Worm (Caenorhabditis elegans): Measurements from ENCODE around the gene srh-200.

Gene srh-200

DNA sequence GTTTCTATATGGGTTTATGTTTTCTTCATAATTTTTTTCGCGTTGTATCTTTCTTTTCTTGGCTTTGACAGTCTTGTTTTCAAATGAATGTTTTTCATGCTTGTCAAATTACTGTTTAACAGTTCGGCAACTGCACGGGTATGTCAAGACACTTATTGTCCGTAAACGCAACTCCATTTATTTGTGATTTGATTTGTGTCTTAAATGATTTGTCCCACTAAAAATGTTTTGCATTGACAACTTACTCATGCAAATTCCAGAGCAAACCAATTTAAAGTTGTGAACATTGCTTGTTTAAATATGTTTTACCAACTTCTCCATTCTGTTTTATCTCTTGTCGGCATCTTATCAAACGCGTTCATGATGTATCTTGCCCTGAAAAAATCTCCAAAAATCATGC is 21.7 kb downstream of the srh-200 start, which contains the start of gene srd-25:
Gene srd-25 (plus strand): TSS at position 301 of the 400 bp plus-strand sequence.
- TF ChIP-seq ztf-6 (GFP tag; IDR thresholded peaks at IDR 0.05), result no peak
- TF ChIP-seq hlh-12 (tag; optimal IDR thresholded peaks at IDR 0.05), result no peak
- TF ChIP-seq nhr-120 (GFP tag; IDR thresholded peaks at IDR 0.05), result no peak
- TF ChIP-seq sea-2 (GFP tag; IDR thresholded peaks at IDR 0.05), result no peak
- no peak for TF ChIP-seq F52B5.7 (tag; optimal IDR thresholded peaks at IDR 0.05)
- TF ChIP-seq tbx-9 (tag; optimal IDR thresholded peaks at IDR 0.05; ENCODE audit: borderline replicate concordance), result no peak
- TF ChIP-seq madf-10 (tag; optimal IDR thresholded peaks at IDR 0.05), result no peak
- no peak for TF ChIP-seq lin-54 (GFP tag; optimal IDR thresholded peaks at IDR 0.05)
- no peak for TF ChIP-seq egrh-3 (GFP tag; IDR thresholded peaks at IDR 0.05)

DNA sequence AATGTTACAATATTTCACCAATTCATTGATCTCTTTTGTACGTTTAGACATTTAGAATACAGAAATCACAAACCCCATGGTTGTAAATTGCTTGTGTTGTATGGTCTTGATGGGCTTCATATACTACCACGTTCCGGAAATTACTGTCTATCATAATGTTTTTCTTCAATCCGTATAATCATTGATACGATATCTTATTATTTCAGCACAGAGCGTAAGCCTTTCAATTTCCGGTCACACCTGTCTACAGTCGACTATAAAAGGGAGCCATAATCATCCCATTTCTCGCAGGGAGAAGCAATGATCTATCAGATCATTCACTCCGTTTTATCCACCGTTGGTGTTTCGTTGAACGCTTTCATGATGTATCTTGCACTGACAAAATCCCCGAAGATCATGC is 24.0 kb downstream of the srh-200 start, which contains the start of gene srd-30:
Gene srd-30 (plus strand): TSS at position 301 of the 400 bp plus-strand sequence.
- TF ChIP-seq aptf-2 (GFP tag; conservative IDR thresholded peaks at IDR 0.05), result no peak
- no peak for TF ChIP-seq mes-4 (tag; optimal IDR thresholded peaks at IDR 0.05)
- no peak for TF ChIP-seq C17E4.6 (GFP tag; IDR thresholded peaks at IDR 0.05)
- TF ChIP-seq snpc-3.4 (tag; optimal IDR thresholded peaks at IDR 0.05), result no peak
- TF ChIP-seq ztf-3 (GFP tag; optimal IDR thresholded peaks at IDR 0.05), result no peak
- TF ChIP-seq dpff-1 (tag; optimal IDR thresholded peaks at IDR 0.05), result no peak
- no peak for TF ChIP-seq efl-1 (GFP tag; optimal IDR thresholded peaks at IDR 0.05)

DNA sequence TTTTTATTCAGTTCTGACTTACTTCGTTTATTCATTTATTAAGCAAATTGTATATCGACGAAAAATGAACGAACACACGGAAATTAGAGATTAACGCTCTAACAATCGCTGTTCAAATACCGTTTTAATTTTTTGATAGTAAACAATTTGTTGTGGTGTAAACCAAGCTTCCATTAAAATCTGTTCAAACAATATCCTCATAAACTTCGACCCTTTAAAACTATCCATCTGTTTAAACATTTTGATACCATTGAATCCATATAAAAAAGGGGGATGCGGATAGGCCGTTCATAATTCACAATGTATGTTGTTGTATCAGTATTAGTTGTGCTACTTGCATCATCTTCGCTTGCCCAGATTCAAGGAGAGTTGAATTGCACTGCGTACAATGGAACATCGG is 26.9 kb downstream of the srh-200 start, which contains the start of gene F07C4.6:
Gene F07C4.6 (plus strand): TSS at position 301 of the 400 bp plus-strand sequence.
- TF ChIP-seq C17E4.6 (GFP tag; IDR thresholded peaks at IDR 0.05), result no peak
- no peak for TF ChIP-seq lir-1 (GFP tag; conservative IDR thresholded peaks at IDR 0.05)
- no peak for TF ChIP-seq tlf-1 (GFP tag; optimal IDR thresholded peaks at IDR 0.05)
- TF ChIP-seq attf-5 (GFP tag; optimal IDR thresholded peaks at IDR 0.05), result no peak
- no peak for TF ChIP-seq madf-8 (GFP tag; conservative IDR thresholded peaks at IDR 0.05)

DNA sequence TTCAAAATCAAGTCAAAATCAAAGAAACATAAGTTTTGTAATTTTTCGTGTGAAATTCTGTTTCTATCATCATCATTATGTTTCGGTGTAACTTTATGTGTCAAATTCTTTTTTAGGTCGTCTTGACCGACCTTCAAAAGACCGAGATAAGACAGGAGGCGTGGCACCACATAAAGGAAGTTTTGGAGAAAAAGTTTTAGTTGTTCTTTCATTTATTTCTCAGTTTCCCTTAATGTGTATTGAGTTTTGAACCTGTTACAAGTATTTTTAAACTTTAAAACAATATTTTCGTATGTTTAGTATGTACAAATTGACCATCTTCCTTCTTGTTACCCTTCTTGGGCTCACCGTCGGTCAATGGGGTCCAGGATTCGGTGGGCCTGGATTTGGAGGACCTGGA is 28.8 kb downstream of the srh-200 start, which contains the start of gene grsp-4:
Gene grsp-4 (plus strand): TSS at position 301 of the 400 bp plus-strand sequence.
- TF ChIP-seq lsl-1 (GFP tag; optimal IDR thresholded peaks at IDR 0.05), result no peak
- no peak for TF ChIP-seq hlh-26 (GFP tag; conservative IDR thresholded peaks at IDR 0.05)
- TF ChIP-seq cebp-2 (GFP tag; IDR thresholded peaks at IDR 0.05), result no peak
- TF ChIP-seq B0336.3 (GFP tag; IDR thresholded peaks at IDR 0.05), result no peak

DNA sequence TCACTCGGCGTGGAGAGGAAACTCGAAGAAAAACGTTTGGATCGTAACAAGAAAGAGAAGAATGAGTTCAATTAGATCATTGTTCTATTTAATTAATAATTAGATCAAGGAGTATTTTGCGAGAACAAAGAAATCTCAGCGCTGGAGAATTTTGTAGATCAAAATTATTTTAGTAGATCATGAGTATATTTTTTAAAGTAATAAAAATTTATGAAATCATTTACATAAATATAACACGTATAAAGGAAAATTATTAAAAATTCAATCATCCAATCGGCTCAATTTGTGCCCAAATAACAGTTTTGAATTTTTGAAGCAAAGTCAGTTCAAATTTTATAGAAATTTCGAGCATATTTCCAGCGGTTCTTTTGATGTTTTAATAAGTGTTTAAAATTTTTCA is 29.3 kb downstream of the srh-200 start, which contains the start of gene C50E3.13:
Gene C50E3.13 (minus strand): TSS at position 101 of the 400 bp plus-strand sequence.
- TF ChIP-seq hrde-1 (tag; optimal IDR thresholded peaks at IDR 0.05; ENCODE audit: borderline replicate concordance), result no peak
- TF ChIP-seq ccch-3 (GFP tag; optimal IDR thresholded peaks at IDR 0.05), result no peak
- no peak for TF ChIP-seq fkh-3 (tag; optimal IDR thresholded peaks at IDR 0.05)
- TF ChIP-seq attf-5 (GFP tag; optimal IDR thresholded peaks at IDR 0.05), result no peak
- TF ChIP-seq ztf-22 (GFP tag; optimal IDR thresholded peaks at IDR 0.05), result no peak
- no peak for TF ChIP-seq ztf-6 (GFP tag; IDR thresholded peaks at IDR 0.05)

DNA sequence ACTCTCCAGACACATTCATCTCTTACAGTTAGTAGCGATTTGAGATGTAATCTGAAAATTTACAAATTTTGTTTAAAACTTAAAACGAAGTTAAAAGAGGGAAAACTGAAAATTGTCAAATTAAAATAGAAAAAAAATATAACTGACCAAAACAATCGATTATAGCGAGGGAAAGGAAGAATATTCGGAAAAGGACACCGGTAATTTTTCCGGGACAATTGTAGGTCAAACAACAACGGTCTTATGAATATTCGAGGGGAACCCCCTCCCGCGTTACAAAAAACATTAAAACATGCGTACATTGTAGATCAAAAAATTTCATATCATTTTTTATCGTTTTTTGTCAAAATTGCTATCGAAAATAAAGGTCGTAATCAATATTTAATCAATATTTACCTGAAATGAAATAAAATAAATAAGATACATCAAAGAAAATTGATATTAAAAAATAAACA is 31.4 kb downstream of the srh-200 start, which contains the start of gene C50E3.12:
Gene C50E3.12 (minus strand): TSS at position 51 of the 455 bp plus-strand sequence.
- TF ChIP-seq B0261.1 (tag; optimal IDR thresholded peaks at IDR 0.05), result no peak
- TF ChIP-seq tlf-1 (GFP tag; optimal IDR thresholded peaks at IDR 0.05), result no peak
- no peak for TF ChIP-seq akir-1 (GFP tag; optimal IDR thresholded peaks at IDR 0.05)
- no peak for TF ChIP-seq F22D6.2 (tag; optimal IDR thresholded peaks at IDR 0.05)
- no peak for TF ChIP-seq dpff-1 (tag; optimal IDR thresholded peaks at IDR 0.05)
- TF ChIP-seq lin-35 (GFP tag; optimal IDR thresholded peaks at IDR 0.05), result no peak
- TF ChIP-seq xnd-1 (tag; optimal IDR thresholded peaks at IDR 0.05), result peak; percentile 30
- TF ChIP-seq dpl-1 (GFP tag; optimal IDR thresholded peaks at IDR 0.05), result peak; percentile 45
- no peak for TF ChIP-seq lin-26 (GFP tag; IDR thresholded peaks at IDR 0.05)
- TF ChIP-seq madf-10 (tag; optimal IDR thresholded peaks at IDR 0.05), result no peak
- no peak for TF ChIP-seq ztf-3 (GFP tag; optimal IDR thresholded peaks at IDR 0.05)
- peak; percentile 5 for TF ChIP-seq lsl-1 (GFP tag; optimal IDR thresholded peaks at IDR 0.05)
- TF ChIP-seq nfyb-1 (GFP tag; IDR thresholded peaks at IDR 0.05), result no peak
- TF ChIP-seq Y67H2A.10 (GFP tag; conservative IDR thresholded peaks at IDR 0.05), result no peak
- peak; percentile 89 for TF ChIP-seq madf-6 (GFP tag; IDR thresholded peaks at IDR 0.05)
- no peak for TF ChIP-seq dox-1 (GFP tag; IDR thresholded peaks at IDR 0.05)
- TF ChIP-seq madf-8 (GFP tag; conservative IDR thresholded peaks at IDR 0.05), result peak; percentile 75
- TF ChIP-seq hlh-26 (GFP tag; conservative IDR thresholded peaks at IDR 0.05), result no peak
- TF ChIP-seq Y53G8AR.9 (GFP tag; conservative IDR thresholded peaks at IDR 0.05), result no peak
